Fruit fly (Drosophila melanogaster): ENCODE measurements around the gene Es2.

Gene Es2

dm6 chrX:8411532-8411960 is 49.7 kb upstream of the Es2 start, which contains the start of gene lawc (continued):
- TF ChIP-seq Hmr (GFP tag; optimal IDR thresholded peaks at IDR 0.05): peak; percentile 72
- TF ChIP-seq slp2 (GFP tag; optimal IDR thresholded peaks at IDR 0.05): no peak
- TF ChIP-seq CG16815 (GFP tag; optimal IDR thresholded peaks at IDR 0.05): no peak
- no peak for TF ChIP-seq Atf-2 (GFP tag; optimal IDR thresholded peaks at IDR 0.05)
- no peak for TF ChIP-seq lola (GFP tag; optimal IDR thresholded peaks at IDR 0.05)
- TF ChIP-seq so (GFP tag; IDR thresholded peaks at IDR 0.05): peak; percentile 75; the same call in 2 of the 3 replicates
- TF ChIP-seq CG8765 (GFP tag; IDR thresholded peaks at IDR 0.05): peak; percentile 98
- TF ChIP-seq CG10147 (GFP tag; optimal IDR thresholded peaks at IDR 0.05): peak; percentile 72
- no peak; the same call in 2 of the 3 replicates for TF ChIP-seq zen2 (GFP tag; IDR thresholded peaks at IDR 0.05; ENCODE audit: partially characterized antibody)
- TF ChIP-seq CG2199 (GFP tag; IDR thresholded peaks at IDR 0.05): no peak
- TF ChIP-seq nerfin-1 (tag; optimal IDR thresholded peaks at IDR 0.05): peak; percentile 50
- no peak for TF ChIP-seq CG15479 (GFP tag; optimal IDR thresholded peaks at IDR 0.05)
- no peak for TF ChIP-seq Sox102F (GFP tag; optimal IDR thresholded peaks at IDR 0.05)
- TF ChIP-seq zf30C (GFP tag; optimal IDR thresholded peaks at IDR 0.05): peak; percentile 24
- peak; percentile 69 for TF ChIP-seq B-H2 (GFP tag; optimal IDR thresholded peaks at IDR 0.05)
- no peak for TF ChIP-seq CG9609 (GFP tag; optimal IDR thresholded peaks at IDR 0.05)
- TF ChIP-seq Sry-β (GFP tag; optimal IDR thresholded peaks at IDR 0.05): no peak
- no peak for TF ChIP-seq Ssrp (tag; optimal IDR thresholded peaks at IDR 0.05)
- TF ChIP-seq CG17568 (GFP tag; optimal IDR thresholded peaks at IDR 0.05): peak; percentile 57
- peak; percentile 12 for TF ChIP-seq NC2β (GFP tag; optimal IDR thresholded peaks at IDR 0.05)
- TF ChIP-seq Elba2 (GFP tag; optimal IDR thresholded peaks at IDR 0.05): no peak
- TF ChIP-seq CG31365 (tag; optimal IDR thresholded peaks at IDR 0.05): peak; percentile 53
- peak; percentile 85 for TF ChIP-seq CG34376 (GFP tag; optimal IDR thresholded peaks at IDR 0.05)
- TF ChIP-seq CG17912 (GFP tag; optimal IDR thresholded peaks at IDR 0.05): no peak
- no peak for TF ChIP-seq prd (optimal IDR thresholded peaks at IDR 0.05)
- TF ChIP-seq prd (GFP tag; IDR thresholded peaks at IDR 0.05): no peak; the same call in 2 of the 3 replicates
- TF ChIP-seq Trl (optimal IDR thresholded peaks at IDR 0.05): peak; percentile 75 to 87
- TF ChIP-seq Trl (GFP tag; optimal IDR thresholded peaks at IDR 0.05): peak; percentile 19
- TF ChIP-seq sr (GFP tag; IDR thresholded peaks at IDR 0.05): 0 out of 3 replicates have a peak, but pooled peaks have one; percentile 34
- no peak for TF ChIP-seq gt (GFP tag; IDR thresholded peaks at IDR 0.05)
- TF ChIP-seq Poxn (GFP tag; IDR thresholded peaks at IDR 0.05): no peak
- peak; percentile 60; the same call in 1 of the 3 replicates for TF ChIP-seq Opbp (GFP tag; IDR thresholded peaks at IDR 0.05; ENCODE audit: partially characterized antibody)
- TF ChIP-seq CG11504 (tag; optimal IDR thresholded peaks at IDR 0.05): no peak
- TF ChIP-seq Sox100B (GFP tag; optimal IDR thresholded peaks at IDR 0.05): no peak
- TF ChIP-seq CG1233 (GFP tag; optimal IDR thresholded peaks at IDR 0.05): no peak
- no peak for TF ChIP-seq ems (GFP tag; optimal IDR thresholded peaks at IDR 0.05)
- no peak for TF ChIP-seq E2f1 (GFP tag; IDR thresholded peaks at IDR 0.05)
- no peak for TF ChIP-seq CG4424 (GFP tag; optimal IDR thresholded peaks at IDR 0.05)
- no peak for TF ChIP-seq NK7.1 (GFP tag; optimal IDR thresholded peaks at IDR 0.05)
- TF ChIP-seq Kr (GFP tag; optimal IDR thresholded peaks at IDR 0.05): no peak
- peak; percentile 54 for TF ChIP-seq CG17829 (tag; optimal IDR thresholded peaks at IDR 0.05)
- TF ChIP-seq repo (GFP tag; optimal IDR thresholded peaks at IDR 0.05): no peak
- no peak for TF ChIP-seq CG9215 (GFP tag; IDR thresholded peaks at IDR 0.05)
- no peak for TF ChIP-seq bcd (GFP tag; optimal IDR thresholded peaks at IDR 0.05)
- TF ChIP-seq caup (GFP tag; optimal IDR thresholded peaks at IDR 0.05; ENCODE audit: severe bottlenecking): peak; percentile 70
- no peak for TF ChIP-seq gsb-n (tag; optimal IDR thresholded peaks at IDR 0.05)
- peak; percentile 77; the same call in 1 of the 2 replicates for TF ChIP-seq bowl (GFP tag; IDR thresholded peaks at IDR 0.05)
- no peak for TF ChIP-seq vnd (GFP tag; IDR thresholded peaks at IDR 0.05; ENCODE audit: partially characterized antibody)
- no peak for TF ChIP-seq CG4730 (GFP tag; IDR thresholded peaks at IDR 0.05)
- TF ChIP-seq Optix (GFP tag; IDR thresholded peaks at IDR 0.05): peak; percentile 44; the same call in 1 of the 3 replicates
- no peak for TF ChIP-seq CG1602 (GFP tag; optimal IDR thresholded peaks at IDR 0.05)
